Fruit fly (Drosophila melanogaster) whole organism, embryonic: ENCODE data around the gene sisA.

Experiments
- Antp ChIP-seq: fragments of 200-800 bp; sonication (Bioruptor generic); optimal IDR thresholded peaks from 3 replicates; lab custom pipeline; 2016; ENCODE audit warnings: missing biosample characterization, missing genetic modification characterization
- CG10209 ChIP-seq: fragments of 200-800 bp; sonication (Bioruptor generic); optimal IDR thresholded peaks from 3 replicates; lab custom pipeline; 2017; ENCODE audit warnings: missing biosample characterization, mild to moderate bottlenecking, missing genetic modification characterization, missing genetic modification reagents
- CG11560 ChIP-seq: fragments of 200-800 bp; sonication (Bioruptor generic); IDR thresholded peaks from 3 replicates; pipeline ENCODE4 v1.3.6; 2022; ENCODE audit warnings: missing biosample characterization, missing genetic modification characterization
- CG1233 ChIP-seq: fragments of 200-800 bp; sonication (Bioruptor generic); optimal IDR thresholded peaks from 4 replicates; lab custom pipeline; 2018; ENCODE audit warnings: missing biosample characterization, mild to moderate bottlenecking, missing genetic modification characterization
- CG12391 ChIP-seq: fragments of 200-800 bp; sonication (Bioruptor generic); optimal IDR thresholded peaks from 3 replicates; lab custom pipeline; 2018; ENCODE audit warnings: missing biosample characterization, mild to moderate bottlenecking, missing genetic modification characterization, moderate library complexity
- CG13296 ChIP-seq: fragments of 200-800 bp; sonication (Bioruptor generic); optimal IDR thresholded peaks from 3 replicates; lab custom pipeline; 2018; ENCODE audit warnings: missing biosample characterization, mild to moderate bottlenecking, missing genetic modification characterization
- CG17359 ChIP-seq: fragments of 200-800 bp; sonication (Bioruptor generic); optimal IDR thresholded peaks from 3 replicates; lab custom pipeline; 2018; ENCODE audit warnings: missing biosample characterization, mild to moderate bottlenecking, missing genetic modification characterization, moderate library complexity
- CG18011 ChIP-seq: fragments of 200-800 bp; sonication (Bioruptor generic); optimal IDR thresholded peaks from 2 replicates; lab custom pipeline; 2017; ENCODE audit warnings: missing biosample characterization, missing genetic modification characterization, mild to moderate bottlenecking, moderate library complexity, missing genotype
- CG2116 ChIP-seq: fragments of 200-800 bp; sonication (Bioruptor generic); optimal IDR thresholded peaks from 3 replicates; lab custom pipeline; 2018; ENCODE audit warnings: missing biosample characterization, mild to moderate bottlenecking, missing genetic modification characterization
- CG2129 ChIP-seq: fragments of 200-800 bp; sonication (Bioruptor generic); IDR thresholded peaks from 2 replicates; pipeline ENCODE4 v1.3.6; 2022; ENCODE audit warnings: missing biosample characterization, missing genetic modification characterization; ENCODE audit not compliant: partially characterized antibody
- CG34224 ChIP-seq: fragments of 200-800 bp; sonication (Bioruptor generic); IDR thresholded peaks from 3 replicates; pipeline ENCODE4 v1.3.6; 2022; ENCODE audit warnings: missing biosample characterization, missing genetic modification characterization; ENCODE audit not compliant: partially characterized antibody
- CG4617 ChIP-seq: fragments of 200-800 bp; sonication (Bioruptor generic); optimal IDR thresholded peaks from 3 replicates; lab custom pipeline; 2016; ENCODE audit warnings: missing biosample characterization, missing genetic modification characterization, borderline replicate concordance
- CG4707 ChIP-seq: fragments of 200-800 bp; sonication (Bioruptor generic); optimal IDR thresholded peaks from 2 replicates; lab custom pipeline; 2018; ENCODE audit warnings: missing biosample characterization, mild to moderate bottlenecking, missing genetic modification characterization, moderate library complexity
- CG5180 ChIP-seq: fragments of 200-800 bp; sonication (Bioruptor generic); optimal IDR thresholded peaks from 3 replicates; lab custom pipeline; 2017; ENCODE audit warnings: missing biosample characterization, missing genetic modification characterization, mild to moderate bottlenecking, moderate library complexity, missing genetic modification reagents
- CG5245 ChIP-seq: fragments of 200-800 bp; sonication (Bioruptor generic); optimal IDR thresholded peaks from 3 replicates; lab custom pipeline; 2016; ENCODE audit warnings: missing biosample characterization, missing genetic modification characterization
- CG5953 ChIP-seq: fragments of 200-800 bp; sonication (Bioruptor generic); IDR thresholded peaks from 2 replicates; pipeline ENCODE4 v1.3.6; 2022; ENCODE audit warnings: missing biosample characterization, missing genetic modification characterization
- CG6254 ChIP-seq: fragments of 200-800 bp; sonication (Bioruptor generic); optimal IDR thresholded peaks from 3 replicates; lab custom pipeline; 2017; ENCODE audit warnings: mild to moderate bottlenecking, missing biosample characterization, missing genetic modification reagents, missing genetic modification characterization
- CG6689 ChIP-seq: fragments of 200-800 bp; sonication (Bioruptor generic); IDR thresholded peaks from 2 replicates; pipeline ENCODE4 v1.3.6; 2022; ENCODE audit warnings: missing biosample characterization, missing genetic modification characterization
- CG7963 ChIP-seq: fragments of 200-800 bp; sonication (Bioruptor generic); IDR thresholded peaks from 3 replicates; pipeline ENCODE4 v1.3.6; 2022; ENCODE audit warnings: missing biosample characterization, missing genetic modification characterization; ENCODE audit not compliant: partially characterized antibody
- CHES-1-like ChIP-seq: fragments of 200-800 bp; sonication (Bioruptor generic); optimal IDR thresholded peaks from 2 replicates; lab custom pipeline; 2016; ENCODE audit warnings: missing biosample characterization, missing genetic modification characterization
- Camta ChIP-seq: fragments of 200-800 bp; sonication (Bioruptor generic); optimal IDR thresholded peaks from 2 replicates; lab custom pipeline; 2016; ENCODE audit warnings: missing biosample characterization, missing genetic modification characterization
- Med ChIP-seq: fragments of 200-800 bp; sonication (Bioruptor generic); peaks from one replicate; lab custom pipeline; 2016; ENCODE audit warnings: missing biosample characterization, missing genetic modification characterization, mild to moderate bottlenecking, inconsistent platforms, moderate library complexity
- Opbp ChIP-seq: fragments of 200-800 bp; sonication (Bioruptor generic); IDR thresholded peaks from 3 replicates; pipeline ENCODE4 v1.3.6; 2022; ENCODE audit warnings: missing biosample characterization, missing genetic modification characterization; ENCODE audit not compliant: partially characterized antibody
- Pdp1 ChIP-seq, 2 experiments: fragments of 200-800 bp; sonication (Bioruptor generic); optimal IDR thresholded peaks; 3 replicates each; lab custom pipeline; 2016; ENCODE audit warnings: missing biosample characterization in 2 of 2, missing genetic modification characterization in 2 of 2, mild to moderate bottlenecking in 1 of 2, moderate library complexity in 1 of 2
- Poxn ChIP-seq: fragments of 200-800 bp; sonication (Bioruptor generic); IDR thresholded peaks from 2 replicates; pipeline ENCODE4 v1.3.6; 2022; ENCODE audit warnings: missing biosample characterization, missing genetic modification characterization
- Rx ChIP-seq: fragments of 200-800 bp; sonication (Bioruptor generic); IDR thresholded peaks from 2 replicates; pipeline ENCODE4 v1.3.6; 2022; ENCODE audit warnings: missing biosample characterization, missing genetic modification characterization
- amos ChIP-seq: fragments of 200-800 bp; sonication (Bioruptor generic); IDR thresholded peaks from 2 replicates; pipeline ENCODE4 v1.3.6; 2022; ENCODE audit warnings: missing biosample characterization, missing genetic modification characterization; ENCODE audit not compliant: partially characterized antibody
- bab2 ChIP-seq: fragments of 200-800 bp; sonication (Bioruptor generic); optimal IDR thresholded peaks from 2 replicates; lab custom pipeline; 2016; ENCODE audit warnings: missing biosample characterization, missing genetic modification characterization
- cato ChIP-seq: fragments of 200-800 bp; sonication (Bioruptor generic); optimal IDR thresholded peaks from 2 replicates; lab custom pipeline; 2016; ENCODE audit warnings: missing biosample characterization, missing genetic modification characterization, borderline replicate concordance
- ci ChIP-seq: fragments of 200-800 bp; sonication (Bioruptor generic); IDR thresholded peaks from 3 replicates; pipeline ENCODE4 v1.3.6; 2022; ENCODE audit warnings: missing biosample characterization, missing genetic modification characterization
- dimm ChIP-seq: fragments of 200-800 bp; sonication (Bioruptor generic); IDR thresholded peaks from 2 replicates; pipeline ENCODE4 v1.3.6; 2022; ENCODE audit warnings: missing biosample characterization, missing genetic modification characterization
- dm ChIP-seq: fragments of 200-800 bp; sonication (Bioruptor generic); optimal IDR thresholded peaks from 3 replicates; lab custom pipeline; 2016; ENCODE audit warnings: missing biosample characterization, missing genetic modification characterization
- ems ChIP-seq: fragments of 200-800 bp; sonication (Bioruptor generic); optimal IDR thresholded peaks from 3 replicates; lab custom pipeline; 2016; ENCODE audit warnings: missing biosample characterization, missing genetic modification characterization
- ewg ChIP-seq: fragments of 200-800 bp; sonication (Bioruptor generic); optimal IDR thresholded peaks from 3 replicates; lab custom pipeline; 2017; ENCODE audit warnings: mild to moderate bottlenecking, missing biosample characterization, missing genetic modification reagents, missing genetic modification characterization
- exex ChIP-seq: fragments of 200-800 bp; sonication (Bioruptor generic); optimal IDR thresholded peaks from 4 replicates; lab custom pipeline; 2018; ENCODE audit warnings: missing biosample characterization, mild to moderate bottlenecking, missing genetic modification characterization, moderate library complexity
- fd102C ChIP-seq: fragments of 200-800 bp; sonication (Bioruptor generic); optimal IDR thresholded peaks from 2 replicates; lab custom pipeline; 2018; ENCODE audit warnings: missing biosample characterization, mild to moderate bottlenecking, missing genetic modification characterization, moderate library complexity
- gcm ChIP-seq: fragments of 200-800 bp; sonication (Bioruptor generic); optimal IDR thresholded peaks from 2 replicates; lab custom pipeline; 2019; ENCODE audit warnings: missing biosample characterization, mild to moderate bottlenecking, missing genetic modification characterization, moderate library complexity
- gfzf ChIP-seq: fragments of 200-800 bp; sonication (Bioruptor generic); optimal IDR thresholded peaks from 2 replicates; lab custom pipeline; 2016; ENCODE audit warnings: missing biosample characterization, mild to moderate bottlenecking, missing genetic modification characterization, moderate library complexity
- gsb-n ChIP-seq: fragments of 200-800 bp; sonication (Bioruptor generic); optimal IDR thresholded peaks from 3 replicates; lab custom pipeline; 2018; ENCODE audit warnings: missing biosample characterization, mild to moderate bottlenecking, missing genetic modification characterization
- lab ChIP-seq: fragments of 200-800 bp; sonication (Bioruptor generic); optimal IDR thresholded peaks from 3 replicates; lab custom pipeline; 2017; ENCODE audit warnings: missing biosample characterization, missing genetic modification characterization, mild to moderate bottlenecking, moderate library complexity, missing genetic modification reagents
- pan ChIP-seq, 4 experiments: fragments of >200 bp in 3 of 4; fragments of 200-800 bp in 1 of 4; sonication (Bioruptor generic) in 1 of 4; optimal IDR thresholded peaks in 3 of 4; IDR thresholded peaks in 1 of 4; 2 replicates each; pipeline versions ENCODE4 v1.3.6 to Lab custom; 2017 to 2022; ENCODE audit warnings: missing biosample characterization in 2 of 4, missing genetic modification characterization in 2 of 4, mixed read lengths in 1 of 4
- ro ChIP-seq: fragments of 200-800 bp; sonication (Bioruptor generic); IDR thresholded peaks from 2 replicates; pipeline ENCODE4 v1.3.6; 2022; ENCODE audit warnings: missing biosample characterization, missing genetic modification characterization
- run ChIP-seq: fragments of 200-800 bp; sonication (Bioruptor generic); optimal IDR thresholded peaks from 3 replicates; lab custom pipeline; 2018; ENCODE audit warnings: missing biosample characterization, mild to moderate bottlenecking, missing genetic modification characterization
- salm ChIP-seq: fragments of 200-800 bp; sonication (Bioruptor generic); optimal IDR thresholded peaks from 2 replicates; lab custom pipeline; 2018; ENCODE audit warnings: missing biosample characterization, mild to moderate bottlenecking, missing genetic modification characterization
- sd ChIP-seq: fragments of 200-800 bp; sonication (Bioruptor generic); optimal IDR thresholded peaks from 3 replicates; lab custom pipeline; 2018; ENCODE audit warnings: missing biosample characterization, mild to moderate bottlenecking, missing genetic modification characterization, moderate library complexity
- sens-2 ChIP-seq: fragments of 200-800 bp; sonication (Bioruptor generic); IDR thresholded peaks from 2 replicates; pipeline ENCODE4 v1.3.6; 2022; ENCODE audit warnings: missing biosample characterization, missing genetic modification characterization
- sqz ChIP-seq: fragments of 200-800 bp; sonication (Bioruptor generic); optimal IDR thresholded peaks from 3 replicates; lab custom pipeline; 2018; ENCODE audit warnings: missing biosample characterization, mild to moderate bottlenecking, missing genetic modification characterization
- tna ChIP-seq: fragments of 200-800 bp; sonication (Bioruptor generic); IDR thresholded peaks from 2 replicates; pipeline ENCODE4 v1.3.6; 2022; ENCODE audit warnings: missing biosample characterization, missing genetic modification characterization; ENCODE audit not compliant: partially characterized antibody
- trem ChIP-seq: fragments of 200-800 bp; optimal IDR thresholded peaks from 3 replicates; lab custom pipeline; 2019; ENCODE audit warnings: missing biosample characterization, mild to moderate bottlenecking, missing genetic modification characterization, moderate library complexity
- vvl ChIP-seq: fragments of 200-800 bp; sonication (Bioruptor generic); IDR thresholded peaks from 2 replicates; pipeline ENCODE4 v1.3.6; 2022; ENCODE audit warnings: missing biosample characterization, missing genetic modification characterization

Gene sisA

dm6 chrX:11347809-11348208 is 25.7 kb upstream of the sisA start, which contains the start of the genes GCS1 and CG11756 (continued):
- TF ChIP-seq bab2 (GFP tag; lab: Kevin White, UChicago) (no peak), ewg (no peak), CG4707 (GFP tag; lab: Kevin White, UChicago) (no peak), CG5245 (no peak), CG5953 (GFP tag; lab: Robert Waterston, UW) (no peak), cato (GFP tag; lab: Kevin White, UChicago) (no peak), exex (tag; lab: Kevin White, UChicago) (no peak), CG17359 (tag; lab: Kevin White, UChicago) (no peak), CG1233 (GFP tag; lab: Kevin White, UChicago) (no peak), CHES-1-like (peak; percentile 3), tna (no peak), Pdp1 (GFP tag; optimal IDR thresholded peaks at IDR 0.05; lab: Kevin White, UChicago) (no peak), sens-2 (GFP tag; lab: Robert Waterston, UW) (no peak), Med (GFP tag; lab: Kevin White, UChicago) (peak; percentile 64), Opbp (no peak), amos (GFP tag; lab: Robert Waterston, UW) (no peak), CG6254 (GFP tag; lab: Kevin White, UChicago) (no peak), CG6689 (peak; percentile 65), lab (no peak), gsb-n (tag; lab: Kevin White, UChicago) (no peak), sqz (no peak), gcm (GFP tag; lab: Kevin White, UChicago) (no peak), Poxn (GFP tag; lab: Robert Waterston, UW) (no peak), CG11560 (no peak), vvl (no peak), CG13296 (no peak), pan (optimal IDR thresholded peaks at IDR 0.05; lab: Kevin White, UChicago) (no peak), pan (GFP tag; optimal IDR thresholded peaks at IDR 0.05 in 1 of 2, IDR thresholded peaks at IDR 0.05 in 1 of 2) (no peak), ems (GFP tag; lab: Kevin White, UChicago) (no peak), Rx (no peak), Antp (no peak), CG4617 (GFP tag; lab: Kevin White, UChicago) (peak; percentile 47), CG7963 (GFP tag; lab: Robert Waterston, UW) (no peak), run (tag; lab: Kevin White, UChicago) (no peak), CG2129 (GFP tag; lab: Robert Waterston, UW) (no peak), CG12391 (no peak), CG18011 (GFP tag; lab: Kevin White, UChicago) (no peak), fd102C (no peak), dm (GFP tag; lab: Kevin White, UChicago) (peak; percentile 16), CG5180 (GFP tag; lab: Kevin White, UChicago) (no peak), CG2116 (GFP tag; lab: Kevin White, UChicago) (peak; percentile 29), sd (tag; lab: Kevin White, UChicago) (peak; percentile 3), ci (GFP tag; lab: Robert Waterston, UW) (no peak), ro (GFP tag; lab: Robert Waterston, UW) (no peak), trem (tag; lab: Kevin White, UChicago) (peak; percentile 37), gfzf (GFP tag; lab: Kevin White, UChicago) (peak; percentile 50), salm (no peak), CG10209 (no peak), Camta (GFP tag; lab: Kevin White, UChicago) (no peak), CG34224 (GFP tag; lab: Robert Waterston, UW) (no peak), dimm (no peak)
